Worm (Caenorhabditis elegans) whole organism, L4 larva: ENCODE data around the gene F39E9.14.

Experiments used
- F26F4.8 ChIP-seq: fragments of 200-800 bp; sonication (Bioruptor generic); conservative IDR thresholded peaks from 2 replicates; pipeline ENCODE4 v1.3.6; 2022; ENCODE audit warnings: missing genetic modification characterization, missing compliant biosample characterization
- F49E8.2 ChIP-seq: sonication (generic microtip); optimal IDR thresholded peaks from 2 replicates; lab custom pipeline; 2016; ENCODE audit warnings: missing compliant biosample characterization, mild to moderate bottlenecking, missing genetic modification characterization, borderline replicate concordance
- Y105C5A.15 ChIP-seq: fragments of 200-800 bp; sonication (Bioruptor generic); IDR thresholded peaks from 2 replicates; pipeline ENCODE4 v1.3.6; 2022; ENCODE audit warnings: missing genetic modification characterization, missing compliant biosample characterization
- Y48G9A.11 ChIP-seq: fragments of 200-800 bp; sonication (Bioruptor generic); IDR thresholded peaks from 2 replicates; pipeline ENCODE4 v1.3.6; 2022; ENCODE audit warnings: missing genetic modification reagents, missing genetic modification characterization, missing compliant biosample characterization
- Y5F2A.4 ChIP-seq: fragments of 200-800 bp; sonication (Bioruptor generic); optimal IDR thresholded peaks from 2 replicates; lab custom pipeline; 2018; ENCODE audit warnings: mild to moderate bottlenecking, missing genetic modification characterization, missing compliant biosample characterization
- Y75B8A.6 ChIP-seq: fragments of 200-800 bp; sonication (Bioruptor generic); IDR thresholded peaks from 2 replicates; pipeline ENCODE4 v1.3.6; 2022; ENCODE audit warnings: missing genetic modification reagents, missing genetic modification characterization, missing compliant biosample characterization
- aly-2 ChIP-seq: sonication (generic microtip); optimal IDR thresholded peaks from 2 replicates; lab custom pipeline; 2018; ENCODE audit warnings: missing biosample characterization, missing genetic modification characterization
- arid-1 ChIP-seq: fragments of 200-800 bp; sonication (Bioruptor generic); conservative IDR thresholded peaks from 2 replicates; pipeline ENCODE4 v1.3.6; 2022; ENCODE audit warnings: missing genetic modification reagents, missing genetic modification characterization, missing compliant biosample characterization
- ceh-32 ChIP-seq: sonication (generic microtip); optimal IDR thresholded peaks from 2 replicates; lab custom pipeline; 2016; ENCODE audit warnings: mild to moderate bottlenecking, missing genetic modification characterization, missing compliant biosample characterization; ENCODE audit not compliant: poor library complexity
- daf-12 ChIP-seq: fragments of 150-350 bp; optimal IDR thresholded peaks from 2 replicates; lab custom pipeline; 2014; ENCODE audit warnings: missing biosample characterization, missing genetic modification reagents, missing genetic modification characterization
- daf-16 ChIP-seq, 3 experiments: sonication (generic microtip); optimal IDR thresholded peaks; 2 replicates each; lab custom pipeline; 2016 to 2017; ENCODE audit warnings: missing genetic modification characterization in 3 of 3, missing genetic modification reagents in 3 of 3, mild to moderate bottlenecking in 2 of 3, missing compliant biosample characterization in 2 of 3, missing biosample characterization in 1 of 3, moderate library complexity in 1 of 3
- daf-19 ChIP-seq: fragments of 200-800 bp; sonication (Bioruptor generic); conservative IDR thresholded peaks from 2 replicates; pipeline ENCODE4 v1.3.6; 2022; ENCODE audit warnings: missing genetic modification characterization, missing compliant biosample characterization
- dmd-6 ChIP-seq: fragments of 200-800 bp; sonication (Bioruptor generic); IDR thresholded peaks from 2 replicates; pipeline ENCODE4 v1.3.6; 2022; ENCODE audit warnings: missing genetic modification reagents, missing genetic modification characterization, missing compliant biosample characterization
- duxl-1 ChIP-seq: sonication (generic microtip); optimal IDR thresholded peaks from 2 replicates; lab custom pipeline; 2016; ENCODE audit warnings: mild to moderate bottlenecking, missing genetic modification characterization, moderate library complexity, missing compliant biosample characterization; ENCODE audit not compliant: poor library complexity
- dve-1 ChIP-seq: sonication (generic microtip); optimal IDR thresholded peaks from 2 replicates; lab custom pipeline; 2017; ENCODE audit warnings: antibody characterized with exemption, mild to moderate bottlenecking, missing genetic modification characterization, missing compliant biosample characterization; ENCODE audit not compliant: insufficient read depth
- fos-1 ChIP-seq: fragments of 150-350 bp; optimal IDR thresholded peaks from 2 replicates; lab custom pipeline; 2014; ENCODE audit warnings: missing biosample characterization, missing genetic modification characterization
- hlh-30 ChIP-seq: sonication (generic microtip); optimal IDR thresholded peaks from 2 replicates; lab custom pipeline; 2017; ENCODE audit warnings: antibody characterized with exemption, mild to moderate bottlenecking, missing genetic modification characterization, missing compliant biosample characterization; ENCODE audit not compliant: insufficient read depth
- lin-13 ChIP-seq: fragments of 150-350 bp; optimal IDR thresholded peaks from 2 replicates; lab custom pipeline; 2014; ENCODE audit warnings: missing biosample characterization, missing genetic modification reagents, missing genetic modification characterization
- lin-29 ChIP-seq: fragments of 200-800 bp; sonication (Bioruptor generic); IDR thresholded peaks from 2 replicates; pipeline ENCODE4 v1.3.6; 2022; ENCODE audit warnings: missing genetic modification reagents, missing genetic modification characterization, missing compliant biosample characterization
- madf-5 ChIP-seq, 2 experiments: fragments of 200-800 bp; sonication (Bioruptor generic); IDR thresholded peaks; 2 replicates each; pipeline ENCODE4 v1.3.6; 2022; ENCODE audit warnings: missing compliant biosample characterization in 2 of 2, missing genetic modification characterization in 2 of 2
- mdl-1 ChIP-seq, 2 experiments: fragments of 150-350 bp in 1 of 2; sonication (generic microtip) in 1 of 2; optimal IDR thresholded peaks; 2 replicates each; lab custom pipeline; 2014 to 2017; ENCODE audit warnings: missing biosample characterization in 2 of 2, missing genetic modification characterization in 2 of 2
- mdt-29 ChIP-seq: fragments of 200-800 bp; sonication (Bioruptor generic); IDR thresholded peaks from 2 replicates; pipeline ENCODE4 v1.3.6; 2022; ENCODE audit warnings: missing genetic modification reagents, missing genetic modification characterization, missing compliant biosample characterization
- mes-2 ChIP-seq: sonication (generic microtip); optimal IDR thresholded peaks from 2 replicates; lab custom pipeline; 2016; ENCODE audit warnings: missing genotype, mild to moderate bottlenecking, missing genetic modification characterization, missing compliant biosample characterization; ENCODE audit not compliant: poor library complexity, severe bottlenecking
- mxl-2 ChIP-seq: fragments of 200-800 bp; sonication (Bioruptor generic); conservative IDR thresholded peaks from 2 replicates; pipeline ENCODE4 v1.3.6; 2022; ENCODE audit warnings: missing genetic modification reagents, missing genetic modification characterization, missing compliant biosample characterization
- nhr-25 ChIP-seq: sonication (generic microtip); optimal IDR thresholded peaks from 2 replicates; lab custom pipeline; 2017; ENCODE audit warnings: missing genetic modification characterization, mild to moderate bottlenecking, missing compliant biosample characterization, antibody characterized with exemption, moderate library complexity, borderline replicate concordance; ENCODE audit not compliant: insufficient read depth
- nhr-28 ChIP-seq: fragments of 150-350 bp; optimal IDR thresholded peaks from 2 replicates; lab custom pipeline; 2014; ENCODE audit warnings: missing biosample characterization, missing genetic modification characterization
- nhr-48 ChIP-seq: sonication (generic microtip); optimal IDR thresholded peaks from 2 replicates; lab custom pipeline; 2016; ENCODE audit warnings: mild to moderate bottlenecking, missing genetic modification characterization, missing compliant biosample characterization
- pha-4 ChIP-seq, 2 experiments: fragments of 150-350 bp in 1 of 2; fragments of 200-800 bp in 1 of 2; sonication (Bioruptor generic) in 1 of 2; IDR thresholded peaks in 1 of 2; optimal IDR thresholded peaks in 1 of 2; 2 replicates each; pipeline versions ENCODE4 v1.3.6 to Lab custom; 2014 to 2022; ENCODE audit warnings: missing genetic modification characterization in 2 of 2, missing genetic modification reagents in 2 of 2, missing biosample characterization in 1 of 2, missing compliant biosample characterization in 1 of 2
- pqm-1 ChIP-seq: sonication (generic microtip); optimal IDR thresholded peaks from 2 replicates; lab custom pipeline; 2017; ENCODE audit warnings: missing biosample characterization, missing genetic modification characterization
- sdz-12 ChIP-seq: fragments of 200-800 bp; sonication (Bioruptor generic); optimal IDR thresholded peaks from 2 replicates; lab custom pipeline; 2018; ENCODE audit warnings: mild to moderate bottlenecking, missing genetic modification characterization, missing compliant biosample characterization
- snpc-4 ChIP-seq: fragments of 150-350 bp; optimal IDR thresholded peaks from 2 replicates; lab custom pipeline; 2014; ENCODE audit warnings: missing biosample characterization, missing genetic modification characterization
- unc-62 ChIP-seq, 3 experiments: fragments of 150-350 bp in 1 of 3; sonication (generic microtip); optimal IDR thresholded peaks in 2 of 3; peaks in 1 of 3; 1 replicate in 1 of 3; 2 replicates in 2 of 3; lab custom pipeline; 2014 to 2017; ENCODE audit warnings: missing biosample characterization in 3 of 3, missing genetic modification characterization in 3 of 3, missing genetic modification reagents in 3 of 3, missing genotype in 1 of 3
- vab-7 ChIP-seq: fragments of 200-800 bp; sonication (Bioruptor generic); IDR thresholded peaks from 2 replicates; pipeline ENCODE4 v1.3.6; 2022; ENCODE audit warnings: missing genetic modification reagents, missing genetic modification characterization, missing compliant biosample characterization
- zfp-2 ChIP-seq: sonication (generic microtip); optimal IDR thresholded peaks from 2 replicates; lab custom pipeline; 2016; ENCODE audit warnings: mild to moderate bottlenecking, missing genetic modification characterization, missing compliant biosample characterization
- zfp-3 ChIP-seq: fragments of 200-800 bp; sonication (Bioruptor generic); conservative IDR thresholded peaks from 2 replicates; pipeline ENCODE4 v1.3.6; 2022; ENCODE audit warnings: missing genetic modification reagents, missing genetic modification characterization, missing compliant biosample characterization
- zip-11 ChIP-seq: fragments of 200-800 bp; sonication (Bioruptor generic); IDR thresholded peaks from 2 replicates; pipeline ENCODE4 v1.3.6; 2022; ENCODE audit warnings: missing genetic modification characterization, missing compliant biosample characterization
- ztf-7 ChIP-seq: fragments of 150-350 bp; optimal IDR thresholded peaks from 2 replicates; lab custom pipeline; 2014; ENCODE audit warnings: missing biosample characterization, missing genetic modification characterization

The F39E9.14 gene

DNA sequence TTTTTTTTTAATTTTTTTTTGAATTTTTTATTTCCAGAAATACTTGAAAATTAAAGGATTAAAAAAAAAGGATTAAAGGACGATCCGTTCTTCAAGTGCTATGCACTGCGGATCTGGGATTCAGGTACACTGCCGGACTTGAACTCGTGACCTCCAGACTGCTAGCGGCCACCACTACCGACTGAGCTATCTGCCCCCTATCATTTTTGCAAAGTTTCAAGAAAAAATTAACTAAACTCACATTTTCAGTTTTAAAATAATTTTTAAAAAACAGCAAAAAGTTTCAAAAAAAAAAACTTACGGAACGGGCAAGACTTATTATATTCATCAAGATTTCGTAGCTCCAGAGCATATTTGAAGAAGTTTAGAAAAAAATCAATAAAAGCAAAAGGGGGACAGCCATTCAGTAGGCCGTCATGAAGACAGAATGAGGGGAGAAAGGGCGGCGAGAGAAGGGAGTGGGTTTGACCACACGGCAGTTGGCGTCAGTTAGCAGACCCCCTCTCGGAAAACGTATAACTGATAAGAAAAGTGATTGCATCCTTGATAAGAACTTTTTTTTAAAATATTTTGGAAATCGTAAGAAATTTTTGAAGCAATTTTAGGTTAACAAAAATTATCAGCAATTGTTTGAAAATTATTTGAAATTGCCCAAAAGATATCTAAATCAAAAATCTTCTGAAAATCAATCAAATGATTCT lies 20.7 kb upstream of the F39E9.14 start (continued):
- TF ChIP-seq daf-19 (GFP tag; lab: Robert Waterston, UW), result no peak
- no peak for TF ChIP-seq nhr-25 (tag; lab: Kevin White, UChicago)
- peak; percentile 56 for TF ChIP-seq pqm-1 (tag; lab: Kevin White, UChicago)
- TF ChIP-seq daf-12 (tag; lab: Kevin White, UChicago), result no peak
- no peak for TF ChIP-seq vab-7 (GFP tag; lab: Robert Waterston, UW)
- peak; percentile 69 for TF ChIP-seq duxl-1 (tag; lab: Kevin White, UChicago)
- no peak for TF ChIP-seq F26F4.8
- TF ChIP-seq dve-1, result no peak
- no peak for TF ChIP-seq arid-1
- TF ChIP-seq nhr-48 (tag; lab: Kevin White, UChicago), result no peak

DNA sequence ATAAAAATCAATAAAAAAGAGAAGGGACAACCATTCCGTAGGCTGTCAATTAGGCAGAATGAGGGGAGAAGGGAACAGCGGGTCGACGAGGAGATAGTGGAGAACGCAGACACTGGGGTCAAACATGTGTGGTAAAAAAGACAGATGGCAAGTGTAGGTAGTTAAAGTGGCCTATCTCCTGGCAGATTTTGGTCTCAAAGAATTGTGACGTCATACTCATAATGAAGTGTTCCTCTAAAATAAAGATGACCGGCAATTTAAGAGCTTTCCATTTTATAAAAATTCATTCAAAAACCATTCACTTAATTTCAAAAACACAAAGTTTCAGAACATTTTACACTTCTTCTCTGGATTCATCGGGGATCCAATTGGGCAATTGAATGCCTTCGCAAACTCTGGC lies 19.5 kb upstream of the F39E9.14 start:
- peak; percentile 19; the same call in 1 of the 2 replicates for TF ChIP-seq dmd-6 (GFP tag; lab: Robert Waterston, UW)

- peak; percentile 55 for TF ChIP-seq mes-2 (tag; lab: Kevin White, UChicago)
- TF ChIP-seq sdz-12 (GFP tag; lab: Kevin White, UChicago), result no peak
- TF ChIP-seq hlh-30 (tag; lab: Kevin White, UChicago), result peak; percentile 22
- no peak for TF ChIP-seq vab-7 (GFP tag; lab: Robert Waterston, UW)
- TF ChIP-seq dmd-6 (GFP tag; lab: Robert Waterston, UW), result peak; percentile 30; the same call in 1 of the 2 replicates
- no peak for TF ChIP-seq ztf-7 (tag; lab: Kevin White, UChicago)
- TF ChIP-seq zip-11 (GFP tag; lab: Robert Waterston, UW), result no peak
- TF ChIP-seq dve-1, result peak; percentile 62
- TF ChIP-seq lin-13, result no peak
- TF ChIP-seq nhr-28, result peak; percentile 56
- no peak for TF ChIP-seq zfp-2
- TF ChIP-seq daf-16 (GFP tag; optimal IDR thresholded peaks at IDR 0.05; lab: Kevin White, UChicago), result no peak
- TF ChIP-seq daf-16 (tag; optimal IDR thresholded peaks at IDR 0.05; lab: Kevin White, UChicago), result peak; percentile 81
- TF ChIP-seq ceh-32 (tag; lab: Kevin White, UChicago), result no peak
- TF ChIP-seq mdl-1 (tag; optimal IDR thresholded peaks at IDR 0.05; lab: Kevin White, UChicago), result no peak
- TF ChIP-seq Y105C5A.15 (GFP tag; lab: Robert Waterston, UW), result no peak
- no peak for TF ChIP-seq snpc-4 (tag; lab: Kevin White, UChicago)
- no peak for TF ChIP-seq F49E8.2 (tag; lab: Kevin White, UChicago)
- TF ChIP-seq mdt-29 (GFP tag; lab: Robert Waterston, UW), result no peak
- TF ChIP-seq Y48G9A.11 (GFP tag; lab: Robert Waterston, UW), result no peak
- peak; percentile 93 for TF ChIP-seq duxl-1 (tag; lab: Kevin White, UChicago)
- TF ChIP-seq lin-29 (GFP tag; lab: Robert Waterston, UW), result no peak
- no peak for TF ChIP-seq mxl-2 (GFP tag; lab: Robert Waterston, UW)
- TF ChIP-seq, all 104 proteins: peak for 7
Measured at ce11 chrII:3303582-3303981, 13.1 kb upstream of the F39E9.14 start.

- TF ChIP-seq vab-7 (GFP tag; lab: Robert Waterston, UW) (no peak), Y75B8A.6 (no peak), Y48G9A.11 (GFP tag; lab: Robert Waterston, UW) (no peak), pha-4 (GFP tag; IDR thresholded peaks at IDR 0.05; lab: Robert Waterston, UW) (no peak), pha-4 (tag; optimal IDR thresholded peaks at IDR 0.05; lab: Kevin White, UChicago) (no peak), zfp-3 (GFP tag; lab: Robert Waterston, UW) (no peak), unc-62 (GFP tag; optimal IDR thresholded peaks at IDR 0.05 in 1 of 2; lab: Kevin White, UChicago) (no peak), unc-62 (tag; optimal IDR thresholded peaks at IDR 0.05; lab: Kevin White, UChicago) (no peak), Y5F2A.4 (GFP tag; lab: Kevin White, UChicago) (no peak), F49E8.2 (tag; lab: Kevin White, UChicago) (no peak), nhr-25 (tag; lab: Kevin White, UChicago) (no peak), madf-5 (GFP tag; IDR thresholded peaks at IDR 0.05; lab: Robert Waterston, UW) (no peak), fos-1 (tag; lab: Kevin White, UChicago) (no peak), duxl-1 (tag; lab: Kevin White, UChicago) (no peak), aly-2 (tag; lab: Kevin White, UChicago) (no peak)
Measured at ce11 chrII:3299457-3299856, 9.0 kb upstream of the F39E9.14 start, which contains the start of gene btb-22. Gene btb-22 (plus strand): TSS chrII:3299757.
